Worm (Caenorhabditis elegans) whole organism, L1 larva: ENCODE results near the gene T07E3.2.

Experiments
- C04F5.9 ChIP-seq: sonication (generic microtip); optimal IDR thresholded peaks from 2 replicates; lab custom pipeline; 2016; ENCODE audit warnings: missing genetic modification characterization, missing compliant biosample characterization
- F16B12.6 ChIP-seq: fragments of 150-350 bp; optimal IDR thresholded peaks from 2 replicates; lab custom pipeline; 2014; ENCODE audit warnings: missing biosample characterization, missing genetic modification characterization
- Y116A8C.19 ChIP-seq: sonication (generic microtip); optimal IDR thresholded peaks from 2 replicates; lab custom pipeline; 2016; ENCODE audit warnings: missing compliant biosample characterization, missing genetic modification characterization, borderline replicate concordance
- aha-1 ChIP-seq: fragments of 150-350 bp; optimal IDR thresholded peaks from 2 replicates; lab custom pipeline; 2014; ENCODE audit warnings: missing biosample characterization, missing genetic modification characterization
- alr-1 ChIP-seq: fragments of 200-800 bp; sonication (Bioruptor generic); optimal IDR thresholded peaks from 2 replicates; lab custom pipeline; 2018; ENCODE audit warnings: borderline replicate concordance, mild to moderate bottlenecking, missing genetic modification characterization, missing compliant biosample characterization
- ceh-8 ChIP-seq: fragments of 200-800 bp; sonication (Bioruptor generic); optimal IDR thresholded peaks from 2 replicates; lab custom pipeline; 2018; ENCODE audit warnings: mild to moderate bottlenecking, missing genetic modification characterization, moderate library complexity, missing compliant biosample characterization
- ceh-88 ChIP-seq: fragments of 200-800 bp; sonication (Bioruptor generic); IDR thresholded peaks from 2 replicates; pipeline ENCODE4 v1.3.6; 2022; ENCODE audit warnings: missing genetic modification characterization, missing compliant biosample characterization
- ceh-90 ChIP-seq: sonication (generic microtip); optimal IDR thresholded peaks from 2 replicates; lab custom pipeline; 2016; ENCODE audit warnings: missing genetic modification characterization, missing compliant biosample characterization
- ces-1 ChIP-seq: fragments of 150-350 bp; optimal IDR thresholded peaks from 2 replicates; lab custom pipeline; 2014; ENCODE audit warnings: missing biosample characterization, missing genetic modification reagents, missing genetic modification characterization
- efl-1 ChIP-seq, 4 experiments: fragments of 150-350 bp; optimal IDR thresholded peaks in 3 of 4; peaks in 1 of 4; 1 replicate in 1 of 4; 2 replicates in 3 of 4; lab custom pipeline; 2014; ENCODE audit warnings: missing biosample characterization in 2 of 4, missing genetic modification characterization in 2 of 4, missing genetic modification reagents in 2 of 4
- efl-3 ChIP-seq: fragments of 200-800 bp; sonication (Bioruptor generic); optimal IDR thresholded peaks from 2 replicates; lab custom pipeline; 2018; ENCODE audit warnings: mild to moderate bottlenecking, missing genetic modification characterization, missing compliant biosample characterization
- egl-13 ChIP-seq: sonication (generic microtip); optimal IDR thresholded peaks from 2 replicates; lab custom pipeline; 2016; ENCODE audit warnings: missing genotype, missing genetic modification reagents, missing genetic modification characterization, missing compliant biosample characterization
- elt-2 ChIP-seq: sonication (generic microtip); optimal IDR thresholded peaks from 2 replicates; lab custom pipeline; 2016; ENCODE audit warnings: missing genetic modification characterization, mild to moderate bottlenecking, inconsistent platforms, missing compliant biosample characterization, missing genetic modification reagents
- elt-3 ChIP-seq, 6 experiments: fragments of 150-350 bp in 1 of 6; sonication (generic microtip); optimal IDR thresholded peaks; 2 replicates each; lab custom pipeline; 2017 to 2018; ENCODE audit warnings: missing biosample characterization in 6 of 6, missing genetic modification characterization in 6 of 6, inconsistent platforms in 1 of 6
- ets-5 ChIP-seq: fragments of 200-800 bp; sonication (Bioruptor generic); IDR thresholded peaks from 2 replicates; pipeline ENCODE4 v1.3.6; 2022; ENCODE audit warnings: missing genetic modification characterization, missing compliant biosample characterization
- fkh-4 ChIP-seq: sonication (generic microtip); optimal IDR thresholded peaks from 2 replicates; lab custom pipeline; 2016; ENCODE audit warnings: missing compliant biosample characterization, missing genetic modification characterization, borderline replicate concordance
- fkh-8 ChIP-seq: sonication (generic microtip); optimal IDR thresholded peaks from 2 replicates; lab custom pipeline; 2016; ENCODE audit warnings: mild to moderate bottlenecking, missing genetic modification characterization, missing compliant biosample characterization
- fos-1 ChIP-seq: fragments of 150-350 bp; optimal IDR thresholded peaks from 2 replicates; lab custom pipeline; 2014; ENCODE audit warnings: missing biosample characterization, missing genetic modification characterization
- hlh-4 ChIP-seq: sonication (generic microtip); optimal IDR thresholded peaks from 2 replicates; lab custom pipeline; 2016; ENCODE audit warnings: mild to moderate bottlenecking, missing genetic modification characterization, missing compliant biosample characterization
- hpl-2 ChIP-seq: fragments of 150-350 bp; optimal IDR thresholded peaks from 2 replicates; lab custom pipeline; 2014; ENCODE audit warnings: missing biosample characterization, missing genetic modification reagents, missing genetic modification characterization
- jun-1 ChIP-seq: fragments of 150-350 bp; optimal IDR thresholded peaks from 2 replicates; lab custom pipeline; 2014; ENCODE audit warnings: missing biosample characterization, missing genetic modification reagents, missing genetic modification characterization
- lin-13 ChIP-seq: fragments of 150-350 bp; optimal IDR thresholded peaks from 2 replicates; lab custom pipeline; 2014; ENCODE audit warnings: missing biosample characterization, missing genetic modification reagents, missing genetic modification characterization
- lin-14 ChIP-seq: fragments of 200-800 bp; sonication (Bioruptor generic); optimal IDR thresholded peaks from 2 replicates; lab custom pipeline; 2018; ENCODE audit warnings: mild to moderate bottlenecking, missing genetic modification characterization, moderate library complexity, missing compliant biosample characterization
- lin-35 ChIP-seq, 2 experiments: fragments of 150-350 bp; optimal IDR thresholded peaks; 2 replicates each; lab custom pipeline; 2014; ENCODE audit warnings: missing biosample characterization in 2 of 2, missing genetic modification characterization in 2 of 2, missing genetic modification reagents in 2 of 2
- lin-39 ChIP-seq: fragments of 150-350 bp; optimal IDR thresholded peaks from 2 replicates; lab custom pipeline; 2014; ENCODE audit warnings: missing biosample characterization, missing genetic modification reagents, missing genetic modification characterization
- lir-3 ChIP-seq: sonication (generic microtip); optimal IDR thresholded peaks from 2 replicates; lab custom pipeline; 2016; ENCODE audit warnings: mild to moderate bottlenecking, missing genetic modification characterization, moderate library complexity, missing compliant biosample characterization; ENCODE audit not compliant: poor library complexity
- mdl-1 ChIP-seq, 2 experiments: fragments of 150-350 bp; optimal IDR thresholded peaks; 2 replicates each; lab custom pipeline; 2014 to 2017; ENCODE audit warnings: missing biosample characterization in 2 of 2, missing genetic modification characterization in 2 of 2, inconsistent platforms in 1 of 2
- mef-2 ChIP-seq: fragments of 150-350 bp; optimal IDR thresholded peaks from 2 replicates; lab custom pipeline; 2014; ENCODE audit warnings: missing biosample characterization, missing genetic modification characterization
- nhr-11 ChIP-seq: fragments of 150-350 bp; optimal IDR thresholded peaks from 2 replicates; lab custom pipeline; 2014; ENCODE audit warnings: missing biosample characterization, missing genetic modification characterization
- nhr-12 ChIP-seq: sonication (generic microtip); optimal IDR thresholded peaks from 2 replicates; lab custom pipeline; 2017; ENCODE audit warnings: missing biosample characterization, missing genetic modification characterization
- nhr-19 ChIP-seq: fragments of 200-800 bp; sonication (Bioruptor generic); conservative IDR thresholded peaks from 2 replicates; pipeline ENCODE4 v1.3.6; 2022; ENCODE audit warnings: missing genetic modification characterization, missing compliant biosample characterization
- nhr-20 ChIP-seq: sonication (generic microtip); optimal IDR thresholded peaks from 2 replicates; lab custom pipeline; 2016; ENCODE audit warnings: mild to moderate bottlenecking, missing genetic modification characterization, missing compliant biosample characterization
- nhr-237 ChIP-seq: fragments of 150-350 bp; optimal IDR thresholded peaks from 2 replicates; lab custom pipeline; 2014; ENCODE audit warnings: missing biosample characterization, missing genetic modification characterization
- nhr-28 ChIP-seq: fragments of 150-350 bp; optimal IDR thresholded peaks from 2 replicates; lab custom pipeline; 2014; ENCODE audit warnings: missing biosample characterization, missing genetic modification characterization
- nhr-71 ChIP-seq: sonication (generic microtip); optimal IDR thresholded peaks from 2 replicates; lab custom pipeline; 2016; ENCODE audit warnings: mild to moderate bottlenecking, missing genetic modification characterization, moderate library complexity, missing compliant biosample characterization
- nhr-76 ChIP-seq: sonication (generic microtip); optimal IDR thresholded peaks from 2 replicates; lab custom pipeline; 2017; ENCODE audit warnings: missing biosample characterization, missing genetic modification characterization
- nhr-77 ChIP-seq: fragments of 150-350 bp; optimal IDR thresholded peaks from 2 replicates; lab custom pipeline; 2014; ENCODE audit warnings: missing biosample characterization, missing genetic modification characterization
- nhr-84 ChIP-seq: sonication (generic microtip); optimal IDR thresholded peaks from 2 replicates; lab custom pipeline; 2017; ENCODE audit warnings: missing biosample characterization, missing genetic modification characterization
- nhr-90 ChIP-seq: sonication (generic microtip); optimal IDR thresholded peaks from 2 replicates; lab custom pipeline; 2016; ENCODE audit warnings: mild to moderate bottlenecking, missing genetic modification characterization, missing compliant biosample characterization; ENCODE audit not compliant: poor library complexity
- pag-3 ChIP-seq: sonication (generic microtip); optimal IDR thresholded peaks from 2 replicates; lab custom pipeline; 2017; ENCODE audit warnings: missing genetic modification characterization, mild to moderate bottlenecking, missing compliant biosample characterization, antibody characterized with exemption, borderline replicate concordance; ENCODE audit not compliant: insufficient read depth
- pax-3 ChIP-seq: fragments of 200-800 bp; sonication (Bioruptor generic); optimal IDR thresholded peaks from 2 replicates; lab custom pipeline; 2018; ENCODE audit warnings: mild to moderate bottlenecking, missing genetic modification characterization, moderate library complexity, missing compliant biosample characterization
- rnt-1 ChIP-seq: sonication (generic microtip); optimal IDR thresholded peaks from 2 replicates; lab custom pipeline; 2016; ENCODE audit warnings: mild to moderate bottlenecking, missing genetic modification characterization, moderate library complexity, missing compliant biosample characterization
- skn-1 ChIP-seq: fragments of 150-350 bp; optimal IDR thresholded peaks from 2 replicates; lab custom pipeline; 2014; ENCODE audit warnings: missing biosample characterization, missing genetic modification characterization
- snpc-4 ChIP-seq: fragments of 150-350 bp; optimal IDR thresholded peaks from 2 replicates; lab custom pipeline; 2014; ENCODE audit warnings: missing biosample characterization, missing genetic modification characterization
- sox-4 ChIP-seq: sonication (generic microtip); optimal IDR thresholded peaks from 2 replicates; lab custom pipeline; 2016; ENCODE audit warnings: missing genetic modification characterization, missing compliant biosample characterization
- sup-37 ChIP-seq: fragments of 200-800 bp; sonication (Bioruptor generic); optimal IDR thresholded peaks from 2 replicates; lab custom pipeline; 2018; ENCODE audit warnings: mild to moderate bottlenecking, missing genetic modification characterization, missing compliant biosample characterization
- tbx-2 ChIP-seq: sonication (generic microtip); optimal IDR thresholded peaks from 2 replicates; lab custom pipeline; 2016; ENCODE audit warnings: missing genetic modification characterization, missing compliant biosample characterization
- tlp-1 ChIP-seq: fragments of 150-350 bp; optimal IDR thresholded peaks from 2 replicates; lab custom pipeline; 2014; ENCODE audit warnings: missing biosample characterization, missing genetic modification characterization
- unc-130 ChIP-seq: fragments of 150-350 bp; optimal IDR thresholded peaks from 2 replicates; lab custom pipeline; 2017; ENCODE audit warnings: missing biosample characterization, missing genetic modification characterization, inconsistent platforms
- xbp-1 ChIP-seq: sonication (generic microtip); optimal IDR thresholded peaks from 2 replicates; lab custom pipeline; 2016; ENCODE audit warnings: missing genetic modification characterization, missing compliant biosample characterization
- zag-1 ChIP-seq: fragments of 150-350 bp; optimal IDR thresholded peaks from 2 replicates; lab custom pipeline; 2014; ENCODE audit warnings: missing biosample characterization, missing genetic modification characterization
- ztf-11 ChIP-seq, 2 experiments: sonication (generic microtip); optimal IDR thresholded peaks; 2 replicates each; lab custom pipeline; 2016 to 2017; ENCODE audit warnings: missing genetic modification characterization in 2 of 2, missing biosample characterization in 1 of 2, missing compliant biosample characterization in 1 of 2
- ztf-4 ChIP-seq: fragments of 150-350 bp; optimal IDR thresholded peaks from 2 replicates; lab custom pipeline; 2014; ENCODE audit warnings: missing biosample characterization, missing genetic modification characterization

The T07E3.2 gene

ce11 chrIII:6895166-6895565 is 11.3 kb upstream of the T07E3.2 start:
- TF ChIP-seq nhr-84 (tag; lab: Kevin White, UChicago) (no peak), mef-2 (tag; lab: Kevin White, UChicago) (no peak), pag-3 (tag; lab: Kevin White, UChicago) (no peak), nhr-71 (tag; lab: Kevin White, UChicago) (peak; percentile 93), tlp-1 (no peak), skn-1 (tag; lab: Kevin White, UChicago) (peak; percentile 29), zag-1 (tag; lab: Kevin White, UChicago) (no peak), elt-2 (peak; percentile 69), rnt-1 (tag; lab: Kevin White, UChicago) (peak; percentile 81), lin-39 (peak; percentile 63), efl-3 (GFP tag; lab: Kevin White, UChicago) (no peak), aha-1 (no peak), snpc-4 (tag; lab: Kevin White, UChicago) (no peak), lin-14 (peak; percentile 90), pax-3 (tag; lab: Kevin White, UChicago) (no peak), hlh-4 (tag; lab: Kevin White, UChicago) (no peak), nhr-28 (tag; lab: Kevin White, UChicago) (no peak), efl-1 (optimal IDR thresholded peaks at IDR 0.05; lab: Kevin White, UChicago) (peak; percentile 60), efl-1 (GFP tag; optimal IDR thresholded peaks at IDR 0.05 in 1 of 2; lab: Kevin White, UChicago) (peak; percentile 36 to 95), unc-130 (no peak), nhr-90 (peak; percentile 53), ceh-90 (tag; lab: Kevin White, UChicago) (no peak), hpl-2 (peak; percentile 28), nhr-77 (tag; lab: Kevin White, UChicago) (peak; percentile 49), fkh-8 (tag; lab: Kevin White, UChicago) (no peak), sox-4 (no peak), nhr-12 (tag; lab: Kevin White, UChicago) (no peak), nhr-20 (tag; lab: Kevin White, UChicago) (peak; percentile 87), fos-1 (peak; percentile 79), nhr-237 (tag; lab: Kevin White, UChicago) (no peak), sup-37 (GFP tag; lab: Kevin White, UChicago) (no peak), ets-5 (GFP tag; lab: Robert Waterston, UW) (no peak), ceh-88 (GFP tag; lab: Robert Waterston, UW) (no peak), lin-35 (GFP tag; optimal IDR thresholded peaks at IDR 0.05; lab: Kevin White, UChicago) (peak; percentile 31 to 67), nhr-19 (GFP tag; lab: Robert Waterston, UW) (peak; percentile 85), nhr-76 (tag; lab: Kevin White, UChicago) (no peak), egl-13 (tag; lab: Kevin White, UChicago) (no peak), mdl-1 (tag; optimal IDR thresholded peaks at IDR 0.05; lab: Kevin White, UChicago) (peak in 1 of 2 experiments; percentile 49), alr-1 (tag; lab: Kevin White, UChicago) (no peak), xbp-1 (peak; percentile 14), jun-1 (tag; lab: Kevin White, UChicago) (no peak), fkh-4 (tag; lab: Kevin White, UChicago) (no peak), ces-1 (GFP tag; lab: Kevin White, UChicago) (no peak), ztf-11 (tag; optimal IDR thresholded peaks at IDR 0.05; lab: Kevin White, UChicago) (no peak), nhr-11 (tag; lab: Kevin White, UChicago) (peak; percentile 4), tbx-2 (peak; percentile 77), elt-3 (tag; optimal IDR thresholded peaks at IDR 0.05; lab: Kevin White, UChicago) (peak in 5 of 6 experiments; percentile 83 to 95 (median 91)), Y116A8C.19 (tag; lab: Kevin White, UChicago) (no peak), lin-13 (GFP tag; lab: Kevin White, UChicago) (peak; percentile 18), ztf-4 (tag; lab: Kevin White, UChicago) (peak; percentile 51), lir-3 (tag; lab: Kevin White, UChicago) (peak; percentile 55), F16B12.6 (tag; lab: Kevin White, UChicago) (no peak), ceh-8 (GFP tag; lab: Kevin White, UChicago) (no peak), C04F5.9 (tag; lab: Kevin White, UChicago) (no peak)
